Worm (Caenorhabditis elegans): ENCODE measurements around the gene pmk-3.
A peak's percentile ranks its signal among the peaks of the same experiment; 100 is the strongest.

ce11 chrIV:8103196-8103595, 35.8 kb upstream of the pmk-3 start:
- no peak for TF ChIP-seq hlh-4 (tag; optimal IDR thresholded peaks at IDR 0.05)
- no peak for TF ChIP-seq vab-15 (tag; optimal IDR thresholded peaks at IDR 0.05)
- peak; percentile 32 for TF ChIP-seq tbx-2 (tag; optimal IDR thresholded peaks at IDR 0.05)
- TF ChIP-seq nhr-12 (tag; optimal IDR thresholded peaks at IDR 0.05): no peak

Data from whole organism, L1 larva.